Worm (Caenorhabditis elegans): ENCODE measurements around the gene EEED8.15.

DNA sequence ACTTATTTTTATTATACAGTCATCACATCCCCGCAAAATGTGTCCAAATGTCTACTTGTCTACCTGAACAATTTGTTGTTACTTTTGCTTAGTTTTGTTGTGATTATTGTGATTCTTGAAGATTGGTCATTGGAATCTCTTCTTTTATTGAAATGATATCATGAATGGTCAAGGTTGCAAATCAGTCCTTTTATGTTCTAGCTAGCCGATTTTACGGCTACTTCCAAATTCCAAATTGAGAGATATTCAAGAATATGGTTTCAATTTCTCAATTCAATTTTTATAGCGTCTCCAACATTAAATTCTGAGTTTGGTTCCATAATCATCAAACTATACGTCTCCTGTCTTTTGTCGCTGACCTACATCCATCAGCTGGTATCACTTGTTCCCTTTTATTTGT, 32.2 kb downstream of the EEED8.15 start:
- TF ChIP-seq nhr-237 (tag; optimal IDR thresholded peaks at IDR 0.05) (no peak), flh-1 (GFP tag; optimal IDR thresholded peaks at IDR 0.05) (no peak)
